Worm (Caenorhabditis elegans) whole organism, mixed stage, embryonic: ENCODE data around the gene nspd-9.

ENCODE experiments used
- M03D4.4 ChIP-seq: sonication (generic microtip); optimal IDR thresholded peaks from 2 replicates; lab custom pipeline; 2017; ENCODE audit warnings: mild to moderate bottlenecking, missing genetic modification characterization, missing compliant biosample characterization
- bed-3 ChIP-seq: fragments of 200-800 bp; sonication (Bioruptor generic); optimal IDR thresholded peaks from 3 replicates; lab custom pipeline; 2018; ENCODE audit warnings: mild to moderate bottlenecking, missing genetic modification characterization, moderate library complexity, missing compliant biosample characterization
- blmp-1 ChIP-seq: fragments of 150-350 bp; optimal IDR thresholded peaks from 2 replicates; lab custom pipeline; 2014; ENCODE audit warnings: missing biosample characterization, missing genetic modification characterization
- ceh-39 ChIP-seq: fragments of 150-350 bp; optimal IDR thresholded peaks from 2 replicates; lab custom pipeline; 2014; ENCODE audit warnings: missing biosample characterization, missing genetic modification characterization
- ceh-43 ChIP-seq: fragments of 200-800 bp; sonication (Bioruptor generic); optimal IDR thresholded peaks from 2 replicates; lab custom pipeline; 2018; ENCODE audit warnings: mild to moderate bottlenecking, missing genetic modification characterization, moderate library complexity, missing compliant biosample characterization
- ceh-83 ChIP-seq: fragments of 200-800 bp; sonication (Bioruptor generic); optimal IDR thresholded peaks from 2 replicates; lab custom pipeline; 2018; ENCODE audit warnings: mild to moderate bottlenecking, missing genetic modification characterization, missing compliant biosample characterization
- ces-1 ChIP-seq: fragments of 150-350 bp; optimal IDR thresholded peaks from 2 replicates; lab custom pipeline; 2014; ENCODE audit warnings: missing biosample characterization, missing genetic modification reagents, missing genetic modification characterization
- cnd-1 ChIP-seq: fragments of 200-800 bp; sonication (Bioruptor generic); optimal IDR thresholded peaks from 2 replicates; lab custom pipeline; 2018; ENCODE audit warnings: mild to moderate bottlenecking, missing genetic modification characterization, missing compliant biosample characterization
- drap-1 ChIP-seq: fragments of 200-800 bp; sonication (Bioruptor generic); optimal IDR thresholded peaks from 3 replicates; lab custom pipeline; 2018; ENCODE audit warnings: mild to moderate bottlenecking, missing genetic modification characterization, missing compliant biosample characterization
- elt-3 ChIP-seq: fragments of 150-350 bp; optimal IDR thresholded peaks from 2 replicates; lab custom pipeline; 2014; ENCODE audit warnings: missing biosample characterization, missing genetic modification characterization
- ham-2 ChIP-seq: fragments of 200-800 bp; sonication (Bioruptor generic); optimal IDR thresholded peaks from 2 replicates; lab custom pipeline; 2018; ENCODE audit warnings: mild to moderate bottlenecking, missing genetic modification characterization, missing compliant biosample characterization
- hlh-1 ChIP-seq: fragments of 150-350 bp; optimal IDR thresholded peaks from 2 replicates; lab custom pipeline; 2014; ENCODE audit warnings: missing biosample characterization, missing genetic modification reagents, missing genetic modification characterization
- lin-13 ChIP-seq: fragments of 150-350 bp; optimal IDR thresholded peaks from 2 replicates; lab custom pipeline; 2014; ENCODE audit warnings: missing biosample characterization, missing genetic modification characterization
- lin-32 ChIP-seq: fragments of 200-800 bp; sonication (Bioruptor generic); optimal IDR thresholded peaks from 2 replicates; lab custom pipeline; 2018; ENCODE audit warnings: mild to moderate bottlenecking, missing genetic modification characterization, missing compliant biosample characterization
- lsy-2 ChIP-seq: fragments of 150-350 bp; optimal IDR thresholded peaks from 2 replicates; lab custom pipeline; 2014; ENCODE audit warnings: missing biosample characterization, missing genetic modification characterization
- mep-1 ChIP-seq: fragments of 150-350 bp; optimal IDR thresholded peaks from 2 replicates; lab custom pipeline; 2017; ENCODE audit warnings: missing biosample characterization, missing genetic modification reagents, missing genetic modification characterization, inconsistent platforms
- mls-2 ChIP-seq: sonication (generic microtip); optimal IDR thresholded peaks from 2 replicates; lab custom pipeline; 2016; ENCODE audit warnings: mild to moderate bottlenecking, missing genetic modification characterization, moderate library complexity, missing compliant biosample characterization
- nhr-12 ChIP-seq: fragments of 150-350 bp; optimal IDR thresholded peaks from 2 replicates; lab custom pipeline; 2014; ENCODE audit warnings: missing biosample characterization, missing genetic modification characterization
- nhr-2 ChIP-seq: fragments of 150-350 bp; optimal IDR thresholded peaks from 2 replicates; lab custom pipeline; 2014; ENCODE audit warnings: missing biosample characterization, missing genetic modification characterization
- nhr-237 ChIP-seq: fragments of 150-350 bp; optimal IDR thresholded peaks from 2 replicates; lab custom pipeline; 2014; ENCODE audit warnings: missing biosample characterization, missing genetic modification characterization
- nhr-28 ChIP-seq: fragments of 150-350 bp; optimal IDR thresholded peaks from 2 replicates; lab custom pipeline; 2014; ENCODE audit warnings: missing biosample characterization, missing genetic modification characterization
- nhr-76 ChIP-seq: sonication (generic microtip); optimal IDR thresholded peaks from 2 replicates; lab custom pipeline; 2017; ENCODE audit warnings: missing biosample characterization, missing genetic modification characterization
- pha-4 ChIP-seq: fragments of 150-350 bp; optimal IDR thresholded peaks from 2 replicates; lab custom pipeline; 2018; ENCODE audit warnings: missing biosample characterization, missing genetic modification reagents, missing genetic modification characterization
- snpc-4 ChIP-seq: fragments of 150-350 bp; optimal IDR thresholded peaks from 2 replicates; lab custom pipeline; 2014; ENCODE audit warnings: missing biosample characterization, missing genetic modification characterization
- sptf-1 ChIP-seq: sonication (generic microtip); optimal IDR thresholded peaks from 2 replicates; lab custom pipeline; 2017; ENCODE audit warnings: mild to moderate bottlenecking, missing genetic modification characterization, moderate library complexity, missing compliant biosample characterization
- tbx-8 ChIP-seq: fragments of 200-800 bp; sonication (Bioruptor generic); optimal IDR thresholded peaks from 2 replicates; lab custom pipeline; 2018; ENCODE audit warnings: mild to moderate bottlenecking, missing genetic modification characterization, moderate library complexity, missing compliant biosample characterization
- unc-120 ChIP-seq: sonication (generic microtip); optimal IDR thresholded peaks from 2 replicates; lab custom pipeline; 2017; ENCODE audit warnings: missing genetic modification characterization, missing compliant biosample characterization; ENCODE audit not compliant: poor library complexity, severe bottlenecking
- unc-39 ChIP-seq: fragments of 150-350 bp; optimal IDR thresholded peaks from 2 replicates; lab custom pipeline; 2014; ENCODE audit warnings: missing biosample characterization, missing genetic modification characterization
- unc-62 ChIP-seq: fragments of 150-350 bp; optimal IDR thresholded peaks from 2 replicates; lab custom pipeline; 2014; ENCODE audit warnings: missing biosample characterization, missing genetic modification reagents, missing genetic modification characterization
- zip-8 ChIP-seq: fragments of 150-350 bp; optimal IDR thresholded peaks from 2 replicates; lab custom pipeline; 2014; ENCODE audit warnings: missing biosample characterization, missing genetic modification characterization
- ztf-11 ChIP-seq: fragments of 150-350 bp; optimal IDR thresholded peaks from 2 replicates; lab custom pipeline; 2014; ENCODE audit warnings: missing biosample characterization, missing genetic modification characterization

The nspd-9 gene

DNA sequence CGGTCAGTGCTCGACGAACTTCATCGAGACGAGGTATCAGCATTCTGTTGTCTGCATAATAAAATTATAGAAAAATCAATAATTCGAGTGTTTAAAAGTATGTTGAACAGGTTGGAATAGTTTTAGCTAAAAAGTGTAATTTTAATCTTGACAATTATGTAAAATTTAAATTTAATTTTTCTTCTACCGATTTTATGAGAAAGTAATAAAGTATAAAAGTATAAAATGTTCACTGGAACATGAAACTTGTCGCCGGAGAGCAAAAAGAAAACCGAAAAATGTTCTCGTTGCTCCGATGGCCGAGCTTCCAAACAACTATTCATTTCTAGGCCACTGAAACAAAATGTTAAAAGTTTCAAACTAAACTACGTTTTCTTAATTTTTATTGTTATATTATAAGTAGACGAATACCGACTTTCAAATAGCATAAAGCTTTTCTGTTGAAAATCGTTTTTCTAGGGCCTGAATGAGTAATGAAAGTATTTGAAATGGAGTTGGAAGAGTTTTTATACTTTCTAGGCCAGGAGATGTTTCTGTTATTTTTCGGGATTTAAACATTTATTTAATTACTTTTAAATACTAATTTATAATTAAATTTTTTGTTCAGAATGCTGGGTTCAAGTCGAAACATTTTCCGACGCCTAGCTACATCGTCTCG lies 31.8 kb upstream of the nspd-9 start, which contains the start of the genes C35D10.10 and C35D10.5:
Gene C35D10.10, minus strand, starts transcription at position 51 of the 658 bp plus-strand sequence.
Gene C35D10.5, plus strand, starts transcription at position 608 of the 658 bp plus-strand sequence.
- no peak for TF ChIP-seq bed-3 (GFP tag; lab: Kevin White, UChicago)
- TF ChIP-seq ham-2 (GFP tag; lab: Kevin White, UChicago): no peak
- no peak for TF ChIP-seq nhr-2 (tag; lab: Kevin White, UChicago)
- TF ChIP-seq snpc-4 (tag; lab: Kevin White, UChicago): no peak
- TF ChIP-seq blmp-1: no peak
- TF ChIP-seq lin-32 (GFP tag; lab: Kevin White, UChicago): no peak
- TF ChIP-seq pha-4 (tag; lab: Kevin White, UChicago): no peak
- no peak for TF ChIP-seq ceh-43
- no peak for TF ChIP-seq tbx-8 (GFP tag; lab: Kevin White, UChicago)
- no peak for TF ChIP-seq mls-2 (tag; lab: Kevin White, UChicago)
- no peak for TF ChIP-seq hlh-1 (tag; lab: Kevin White, UChicago)

ce11 chrIII:4859039-4859438 lies 28.9 kb upstream of the nspd-9 start, which contains the start of gene C35D10.6:
Gene C35D10.6 (plus strand): TSS chrIII:4859339.
- no peak for TF ChIP-seq elt-3
- no peak for TF ChIP-seq mls-2 (tag; lab: Kevin White, UChicago)
- TF ChIP-seq tbx-8 (GFP tag; lab: Kevin White, UChicago): no peak
- no peak for TF ChIP-seq lsy-2 (tag; lab: Kevin White, UChicago)
- TF ChIP-seq ceh-43: no peak
- no peak for TF ChIP-seq nhr-76 (tag; lab: Kevin White, UChicago)
- no peak for TF ChIP-seq unc-120
- TF ChIP-seq ztf-11 (tag; lab: Kevin White, UChicago): no peak
- TF ChIP-seq sptf-1 (tag; lab: Kevin White, UChicago): no peak
- TF ChIP-seq ceh-83 (GFP tag; lab: Kevin White, UChicago): no peak
- no peak for TF ChIP-seq unc-39
- no peak for TF ChIP-seq hlh-1 (tag; lab: Kevin White, UChicago)
- no peak for TF ChIP-seq zip-8 (tag; lab: Kevin White, UChicago)

- TF ChIP-seq ztf-11 (tag; lab: Kevin White, UChicago): no peak
- TF ChIP-seq ceh-39: no peak
- TF ChIP-seq mep-1: no peak
- TF ChIP-seq snpc-4 (tag; lab: Kevin White, UChicago): no peak
- no peak for TF ChIP-seq sptf-1 (tag; lab: Kevin White, UChicago)
- no peak for TF ChIP-seq tbx-8 (GFP tag; lab: Kevin White, UChicago)
- TF ChIP-seq ces-1 (GFP tag; lab: Kevin White, UChicago): no peak
- no peak for TF ChIP-seq lin-32 (GFP tag; lab: Kevin White, UChicago)
- no peak for TF ChIP-seq M03D4.4 (tag; lab: Kevin White, UChicago)
- no peak for TF ChIP-seq lin-13
- TF ChIP-seq cnd-1 (tag; lab: Kevin White, UChicago): no peak
- TF ChIP-seq bed-3 (GFP tag; lab: Kevin White, UChicago): no peak
- no peak for TF ChIP-seq mls-2 (tag; lab: Kevin White, UChicago)
- TF ChIP-seq nhr-237 (tag; lab: Kevin White, UChicago): no peak
- TF ChIP-seq zip-8 (tag; lab: Kevin White, UChicago): no peak
- no peak for TF ChIP-seq unc-39
- no peak for TF ChIP-seq nhr-12 (tag; lab: Kevin White, UChicago)
Measured at ce11 chrIII:4856992-4857391, 26.9 kb upstream of the nspd-9 start.

ce11 chrIII:4856109-4856508 lies 26.0 kb upstream of the nspd-9 start, which contains the start of gene C35D10.7:
Gene C35D10.7 (plus strand): TSS chrIII:4856193.
- TF ChIP-seq ceh-39 (no peak), ceh-83 (GFP tag; lab: Kevin White, UChicago) (no peak)

DNA sequence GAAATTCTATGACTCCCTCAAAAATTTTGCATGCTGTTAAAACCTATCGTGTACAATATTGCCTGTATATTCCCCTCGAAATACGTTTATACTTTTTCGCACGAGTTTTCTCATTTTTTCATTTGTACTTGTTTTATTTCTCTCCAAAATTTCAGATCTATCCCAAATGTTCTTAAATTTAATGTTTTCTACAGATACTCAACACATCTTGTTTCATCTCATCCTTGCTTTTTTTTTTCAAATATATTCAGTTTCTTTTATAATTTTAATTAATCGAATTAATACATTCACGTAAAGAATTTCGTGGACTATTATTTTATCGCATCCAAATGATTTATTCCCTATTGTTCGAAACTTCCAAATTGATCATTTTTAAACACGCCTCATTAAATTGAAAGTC lies 24.8 kb upstream of the nspd-9 start, which contains the start of gene C35D10.8:
Gene C35D10.8, plus strand, starts transcription at position 301 of the 400 bp plus-strand sequence.
- TF ChIP-seq unc-62 (GFP tag; lab: Kevin White, UChicago) (no peak), ceh-83 (GFP tag; lab: Kevin White, UChicago) (no peak), ham-2 (GFP tag; lab: Kevin White, UChicago) (no peak), bed-3 (GFP tag; lab: Kevin White, UChicago) (no peak), tbx-8 (GFP tag; lab: Kevin White, UChicago) (no peak), hlh-1 (tag; lab: Kevin White, UChicago) (no peak), unc-120 (no peak), nhr-28 (tag; lab: Kevin White, UChicago) (no peak), mls-2 (tag; lab: Kevin White, UChicago) (no peak), ztf-11 (tag; lab: Kevin White, UChicago) (no peak), elt-3 (no peak), drap-1 (GFP tag; lab: Kevin White, UChicago) (no peak), blmp-1 (no peak)
- TF ChIP-seq, all 35 proteins: peak for 0
